Fruit fly (Drosophila melanogaster) Kc167 (cell line): ENCODE data around the gene VhaPPA1-1.

Experiments
- Myc ChIP-seq: fragments of >200 bp; optimal IDR thresholded peaks from 2 replicates; lab custom pipeline; 2017; ENCODE audit warnings: missing external identifiers
- h ChIP-seq: fragments of >200 bp; optimal IDR thresholded peaks from 3 replicates; lab custom pipeline; 2018; ENCODE audit warnings: missing external identifiers
- insv ChIP-seq: fragments of >200 bp; optimal IDR thresholded peaks from 3 replicates; lab custom pipeline; 2018; ENCODE audit warnings: missing external identifiers
- psq ChIP-seq: fragments of >200 bp; optimal IDR thresholded peaks from 2 replicates; lab custom pipeline; 2017; ENCODE audit warnings: missing external identifiers
- ttk ChIP-seq: sonication (Bioruptor generic); optimal IDR thresholded peaks from 2 replicates; lab custom pipeline; 2017; ENCODE audit warnings: missing external identifiers

- TF ChIP-seq insv (lab: Kevin White, UChicago) (no peak), h (lab: Kevin White, UChicago) (no peak), Myc (no peak), psq (lab: Kevin White, UChicago) (no peak), ttk (lab: Kevin White, UChicago) (no peak)
These were observed 9.2 kb downstream of the VhaPPA1-1 start, which contains the start of gene CG14860 for dm6 chr3R:14894783-14894883.
